Worm (Caenorhabditis elegans): ENCODE results near the gene W02G9.4.
A peak's percentile ranks its signal among the peaks of the same experiment; 100 is the strongest.

W02G9.4 gene

ce11 chrV:2646067-2646466, 20.6 kb upstream of the W02G9.4 start:
- TF ChIP-seq pha-4 (tag; optimal IDR thresholded peaks at IDR 0.05) (no peak), ceh-18 (tag; optimal IDR thresholded peaks at IDR 0.05) (no peak), elt-2 (tag; optimal IDR thresholded peaks at IDR 0.05) (no peak), odd-2 (tag; optimal IDR thresholded peaks at IDR 0.05) (no peak), unc-42 (tag; optimal IDR thresholded peaks at IDR 0.05) (no peak), pros-1 (tag; optimal IDR thresholded peaks at IDR 0.05) (no peak), fax-1 (tag; optimal IDR thresholded peaks at IDR 0.05) (no peak), ceh-31 (tag; optimal IDR thresholded peaks at IDR 0.05) (no peak), K02D7.2 (tag; optimal IDR thresholded peaks at IDR 0.05) (no peak), pat-9 (tag; optimal IDR thresholded peaks at IDR 0.05) (no peak), npax-4 (tag; optimal IDR thresholded peaks at IDR 0.05) (no peak)

- TF ChIP-seq C38D4.7 (GFP tag; optimal IDR thresholded peaks at IDR 0.05) = no peak
- peak; percentile 79 for TF ChIP-seq nfya-1 (tag; optimal IDR thresholded peaks at IDR 0.05)
- TF ChIP-seq pqm-1 (tag; optimal IDR thresholded peaks at IDR 0.05) = no peak
Observed at ce11 chrV:2647222-2647796, 19.4 kb upstream of the W02G9.4 start.

ce11 chrV:2650980-2651379, 15.7 kb upstream of the W02G9.4 start:
- TF ChIP-seq hlh-6 (tag; optimal IDR thresholded peaks at IDR 0.05) (no peak), hlh-30 (tag; optimal IDR thresholded peaks at IDR 0.05; ENCODE audit: insufficient read depth) (no peak), sox-2 (GFP tag; IDR thresholded peaks at IDR 0.05) (no peak), ttx-3 (tag; optimal IDR thresholded peaks at IDR 0.05) (no peak), elt-4 (tag; optimal IDR thresholded peaks at IDR 0.05) (no peak), nhr-232 (tag; optimal IDR thresholded peaks at IDR 0.05) (no peak), ceh-19 (GFP tag; optimal IDR thresholded peaks at IDR 0.05) (no peak), pag-3 (tag; optimal IDR thresholded peaks at IDR 0.05; ENCODE audit: borderline replicate concordance) (no peak), unc-42 (tag; optimal IDR thresholded peaks at IDR 0.05) (no peak), tbx-7 (tag; optimal IDR thresholded peaks at IDR 0.05) (no peak), T23F11.4 (GFP tag; optimal IDR thresholded peaks at IDR 0.05) (no peak)

- TF ChIP-seq dve-1 (tag; optimal IDR thresholded peaks at IDR 0.05) (no peak), sdc-2 (tag; optimal IDR thresholded peaks at IDR 0.05) (no peak), nhr-232 (tag; optimal IDR thresholded peaks at IDR 0.05) (no peak), fkh-6 (tag; optimal IDR thresholded peaks at IDR 0.05) (no peak), ahr-1 (tag; optimal IDR thresholded peaks at IDR 0.05) (no peak), ztf-16 (tag; optimal IDR thresholded peaks at IDR 0.05) (no peak), C08G9.2 (tag; optimal IDR thresholded peaks at IDR 0.05) (no peak), elt-4 (tag; optimal IDR thresholded peaks at IDR 0.05) (no peak), ceh-30 (tag; optimal IDR thresholded peaks at IDR 0.05) (no peak), dmd-4 (tag; optimal IDR thresholded peaks at IDR 0.05; ENCODE audit: borderline replicate concordance) (no peak), hlh-13 (GFP tag; optimal IDR thresholded peaks at IDR 0.05) (no peak), lim-6 (tag; optimal IDR thresholded peaks at IDR 0.05) (no peak), T23F11.4 (GFP tag; optimal IDR thresholded peaks at IDR 0.05) (no peak)
Observed at ce11 chrV:2652557-2653133, 14.1 kb upstream of the W02G9.4 start, which contains the start of the genes W02H5.8 and angl-1. W02H5.8 (minus strand) TSS chrV:2652657. angl-1 (plus strand) TSS chrV:2653083.

- no peak for TF ChIP-seq madf-2 (tag; optimal IDR thresholded peaks at IDR 0.05)
- TF ChIP-seq sox-2 (GFP tag; IDR thresholded peaks at IDR 0.05) = no peak
- TF ChIP-seq sdc-2 (tag; optimal IDR thresholded peaks at IDR 0.05) = no peak
- TF ChIP-seq ceh-19 (GFP tag; optimal IDR thresholded peaks at IDR 0.05) = no peak
- no peak for TF ChIP-seq pat-9 (tag; optimal IDR thresholded peaks at IDR 0.05)
- no peak for TF ChIP-seq unc-86 (tag; optimal IDR thresholded peaks at IDR 0.05)
- TF ChIP-seq ceh-18 (tag; optimal IDR thresholded peaks at IDR 0.05) = no peak
- TF ChIP-seq lim-6 (tag; optimal IDR thresholded peaks at IDR 0.05) = no peak
- TF ChIP-seq ceh-9 (tag; optimal IDR thresholded peaks at IDR 0.05) = no peak
- no peak for TF ChIP-seq che-1 (tag; optimal IDR thresholded peaks at IDR 0.05)
- no peak for TF ChIP-seq ceh-6 (GFP tag; optimal IDR thresholded peaks at IDR 0.05)
- TF ChIP-seq ceh-2 (tag; optimal IDR thresholded peaks at IDR 0.05) = no peak
- TF ChIP-seq eyg-1 (tag; optimal IDR thresholded peaks at IDR 0.05) = no peak
- no peak for TF ChIP-seq sox-4 (tag; optimal IDR thresholded peaks at IDR 0.05)
Observed at ce11 chrV:2656159-2656558, 10.5 kb upstream of the W02G9.4 start.
